Fruit fly (Drosophila melanogaster) whole organism, embryonic: ENCODE results near the gene stac.

Experiments used
- Atf3 ChIP-seq: fragments of 200-800 bp; sonication (Bioruptor generic); optimal IDR thresholded peaks from 3 replicates; lab custom pipeline; 2016; ENCODE audit warnings: missing biosample characterization, missing genetic modification characterization
- Awh ChIP-seq: fragments of 200-800 bp; sonication (Bioruptor generic); IDR thresholded peaks from 2 replicates; pipeline ENCODE4, ENCODE4 v1.3.6; 2022; ENCODE audit warnings: missing biosample characterization, missing genetic modification characterization
- CG10366 ChIP-seq: fragments of 200-800 bp; sonication (Bioruptor generic); IDR thresholded peaks from 2 replicates; pipeline ENCODE4 v1.3.6; 2022; ENCODE audit warnings: missing biosample characterization, missing genetic modification characterization
- CG11456 ChIP-seq: fragments of 200-800 bp; sonication (Bioruptor generic); IDR thresholded peaks from 3 replicates; pipeline ENCODE4 v1.3.6; 2022; ENCODE audit warnings: missing biosample characterization, missing genetic modification characterization
- CG11504 ChIP-seq: fragments of 200-800 bp; sonication (Bioruptor generic); optimal IDR thresholded peaks from 3 replicates; lab custom pipeline; 2019; ENCODE audit warnings: missing biosample characterization, mild to moderate bottlenecking, missing genetic modification characterization, moderate library complexity
- CG14667 ChIP-seq: fragments of 200-800 bp; sonication (Bioruptor generic); IDR thresholded peaks from 2 replicates; pipeline ENCODE4 v1.3.6; 2022; ENCODE audit warnings: missing biosample characterization, missing genetic modification characterization
- CG14860 ChIP-seq: fragments of 200-800 bp; sonication (Bioruptor generic); IDR thresholded peaks from 3 replicates; pipeline ENCODE4 v1.3.6; 2022; ENCODE audit warnings: missing biosample characterization, missing genetic modification characterization; ENCODE audit not compliant: partially characterized antibody
- CG15696 ChIP-seq: fragments of 200-800 bp; sonication (Bioruptor generic); optimal IDR thresholded peaks from 2 replicates; lab custom pipeline; 2019; ENCODE audit warnings: missing biosample characterization, mild to moderate bottlenecking, missing genetic modification characterization, moderate library complexity
- CG17385 ChIP-seq: fragments of 200-800 bp; sonication (Bioruptor generic); optimal IDR thresholded peaks from 3 replicates; lab custom pipeline; 2018; ENCODE audit warnings: missing biosample characterization, mild to moderate bottlenecking, missing genetic modification characterization
- CG2120 ChIP-seq: fragments of 200-800 bp; sonication (Bioruptor generic); optimal IDR thresholded peaks from 3 replicates; lab custom pipeline; 2016; ENCODE audit warnings: missing biosample characterization, missing genetic modification characterization
- CG2202 ChIP-seq: fragments of 200-800 bp; sonication (Bioruptor generic); optimal IDR thresholded peaks from 2 replicates; lab custom pipeline; 2018; ENCODE audit warnings: missing biosample characterization, mild to moderate bottlenecking, missing genetic modification characterization
- CG32532 ChIP-seq: fragments of 200-800 bp; sonication (Bioruptor generic); IDR thresholded peaks from 2 replicates; pipeline ENCODE4 v1.3.6; 2022; ENCODE audit warnings: missing biosample characterization, missing genetic modification characterization
- CG3281 ChIP-seq: fragments of 200-800 bp; sonication (Bioruptor generic); optimal IDR thresholded peaks from 3 replicates; lab custom pipeline; 2017; ENCODE audit warnings: missing biosample characterization, mild to moderate bottlenecking, missing genetic modification characterization
- CG6813 ChIP-seq: fragments of 200-800 bp; sonication (Bioruptor generic); optimal IDR thresholded peaks from 2 replicates; lab custom pipeline; 2017; ENCODE audit warnings: missing biosample characterization, missing genetic modification characterization, mild to moderate bottlenecking, moderate library complexity, missing genetic modification reagents
- CG7357 ChIP-seq: fragments of 200-800 bp; sonication (Bioruptor generic); IDR thresholded peaks from 3 replicates; pipeline ENCODE4 v1.3.6; 2022; ENCODE audit warnings: missing biosample characterization, missing genetic modification characterization
- CG8359 ChIP-seq: fragments of 200-800 bp; sonication (Bioruptor generic); optimal IDR thresholded peaks from 2 replicates; lab custom pipeline; 2017; ENCODE audit warnings: missing biosample characterization, mild to moderate bottlenecking, missing genetic modification characterization, borderline replicate concordance
- Dek ChIP-seq: fragments of 200-800 bp; sonication (Bioruptor generic); optimal IDR thresholded peaks from 3 replicates; lab custom pipeline; 2019; ENCODE audit warnings: missing biosample characterization, mild to moderate bottlenecking, missing genetic modification characterization, moderate library complexity
- Dref ChIP-seq: fragments of 200-800 bp; sonication (Bioruptor generic); IDR thresholded peaks from 2 replicates; pipeline ENCODE4 v1.3.6; 2022; ENCODE audit warnings: missing biosample characterization, missing genetic modification characterization
- ERR ChIP-seq: fragments of 200-800 bp; sonication (Bioruptor generic); optimal IDR thresholded peaks from 2 replicates; lab custom pipeline; 2016; ENCODE audit warnings: missing biosample characterization, missing genetic modification characterization
- HmgD ChIP-seq: fragments of 200-800 bp; sonication (Bioruptor generic); optimal IDR thresholded peaks from 3 replicates; lab custom pipeline; 2016; ENCODE audit warnings: missing biosample characterization, missing genetic modification characterization
- Max ChIP-seq: fragments of 200-800 bp; sonication (Bioruptor generic); optimal IDR thresholded peaks from 2 replicates; lab custom pipeline; 2016; ENCODE audit warnings: missing biosample characterization, mild to moderate bottlenecking, missing genetic modification characterization
- Mes4 ChIP-seq: fragments of 200-800 bp; sonication (Bioruptor generic); optimal IDR thresholded peaks from 2 replicates; lab custom pipeline; 2016; ENCODE audit warnings: missing biosample characterization, missing genetic modification characterization
- Myb ChIP-seq: fragments of 200-800 bp; sonication (Bioruptor generic); optimal IDR thresholded peaks from 2 replicates; lab custom pipeline; 2016; ENCODE audit warnings: missing biosample characterization, missing genetic modification characterization
- NfI ChIP-seq: fragments of 200-800 bp; sonication (Bioruptor generic); optimal IDR thresholded peaks from 3 replicates; lab custom pipeline; 2018; ENCODE audit warnings: missing biosample characterization, mild to moderate bottlenecking, missing genetic modification characterization, moderate library complexity
- Rx ChIP-seq: fragments of 200-800 bp; sonication (Bioruptor generic); IDR thresholded peaks from 2 replicates; pipeline ENCODE4 v1.3.6; 2022; ENCODE audit warnings: missing biosample characterization, missing genetic modification characterization
- Sox100B ChIP-seq: fragments of 200-800 bp; sonication (Bioruptor generic); optimal IDR thresholded peaks from 3 replicates; lab custom pipeline; 2018; ENCODE audit warnings: missing biosample characterization, mild to moderate bottlenecking, missing genetic modification characterization
- Sox102F ChIP-seq: fragments of 200-800 bp; sonication (Bioruptor generic); optimal IDR thresholded peaks from 2 replicates; lab custom pipeline; 2018; ENCODE audit warnings: missing biosample characterization, mild to moderate bottlenecking, missing genetic modification characterization, moderate library complexity
- YL-1 ChIP-seq: fragments of 200-800 bp; sonication (Bioruptor generic); optimal IDR thresholded peaks from 3 replicates; lab custom pipeline; 2017; ENCODE audit warnings: missing biosample characterization, mild to moderate bottlenecking, missing genetic modification characterization
- abd-A ChIP-seq: fragments of 200-800 bp; sonication (Bioruptor generic); optimal IDR thresholded peaks from 3 replicates; lab custom pipeline; 2019; ENCODE audit warnings: missing biosample characterization, mild to moderate bottlenecking, missing genetic modification characterization, moderate library complexity
- amos ChIP-seq: fragments of 200-800 bp; sonication (Bioruptor generic); IDR thresholded peaks from 2 replicates; pipeline ENCODE4 v1.3.6; 2022; ENCODE audit warnings: missing biosample characterization, missing genetic modification characterization; ENCODE audit not compliant: partially characterized antibody
- bbx ChIP-seq: fragments of 200-800 bp; sonication (Bioruptor generic); IDR thresholded peaks from 2 replicates; pipeline ENCODE4 v1.3.6; 2022; ENCODE audit warnings: missing biosample characterization, missing genetic modification characterization; ENCODE audit not compliant: partially characterized antibody
- bowl ChIP-seq: fragments of 200-800 bp; sonication (Bioruptor generic); IDR thresholded peaks from 2 replicates; pipeline ENCODE4 v1.3.6; 2022; ENCODE audit warnings: missing biosample characterization, missing genetic modification characterization
- danr ChIP-seq: fragments of 200-800 bp; sonication (Bioruptor generic); IDR thresholded peaks from 2 replicates; pipeline ENCODE4 v1.3.6; 2022; ENCODE audit warnings: missing biosample characterization, missing genetic modification characterization
- dimm ChIP-seq: fragments of 200-800 bp; sonication (Bioruptor generic); IDR thresholded peaks from 2 replicates; pipeline ENCODE4 v1.3.6; 2022; ENCODE audit warnings: missing biosample characterization, missing genetic modification characterization
- disco-r ChIP-seq: fragments of 200-800 bp; sonication (Bioruptor generic); optimal IDR thresholded peaks from 2 replicates; lab custom pipeline; 2016; ENCODE audit warnings: missing biosample characterization, missing genetic modification characterization
- dpn ChIP-seq, 2 experiments: fragments of 200-800 bp; sonication (Bioruptor generic); optimal IDR thresholded peaks; 3 replicates each; lab custom pipeline; 2016; ENCODE audit warnings: missing biosample characterization in 2 of 2, missing genetic modification characterization in 2 of 2
- gro ChIP-seq: fragments of 200-800 bp; sonication (Bioruptor generic); optimal IDR thresholded peaks from 2 replicates; lab custom pipeline; 2016; ENCODE audit warnings: missing biosample characterization, missing genetic modification characterization
- hth ChIP-seq: fragments of >200 bp; optimal IDR thresholded peaks from 2 replicates; lab custom pipeline; 2017; ENCODE audit warnings: inconsistent platforms
- jumu ChIP-seq: fragments of 200-800 bp; sonication (Bioruptor generic); optimal IDR thresholded peaks from 3 replicates; lab custom pipeline; 2016; ENCODE audit warnings: missing biosample characterization, missing genetic modification characterization
- nau ChIP-seq: fragments of 200-800 bp; sonication (Bioruptor generic); optimal IDR thresholded peaks from 3 replicates; lab custom pipeline; 2017; ENCODE audit warnings: missing biosample characterization, mild to moderate bottlenecking, missing genetic modification characterization, missing genetic modification reagents
- odd ChIP-seq: fragments of 200-800 bp; sonication (Bioruptor generic); optimal IDR thresholded peaks from 2 replicates; lab custom pipeline; 2017; ENCODE audit warnings: missing biosample characterization, mild to moderate bottlenecking, missing genetic modification characterization
- pan ChIP-seq, 4 experiments: fragments of >200 bp in 3 of 4; fragments of 200-800 bp in 1 of 4; sonication (Bioruptor generic) in 1 of 4; optimal IDR thresholded peaks in 3 of 4; IDR thresholded peaks in 1 of 4; 2 replicates each; pipeline versions ENCODE4 v1.3.6 to Lab custom; 2017 to 2022; ENCODE audit warnings: missing biosample characterization in 2 of 4, missing genetic modification characterization in 2 of 4, mixed read lengths in 1 of 4
- peb ChIP-seq: fragments of 200-800 bp; sonication (Bioruptor generic); IDR thresholded peaks from 2 replicates; pipeline ENCODE4 v1.3.6; 2022; ENCODE audit warnings: missing biosample characterization, missing genetic modification characterization
- psq ChIP-seq: fragments of 200-800 bp; sonication (Bioruptor generic); optimal IDR thresholded peaks from 2 replicates; lab custom pipeline; 2017; ENCODE audit warnings: missing biosample characterization, missing genetic modification characterization
- sd ChIP-seq: fragments of 200-800 bp; sonication (Bioruptor generic); optimal IDR thresholded peaks from 3 replicates; lab custom pipeline; 2018; ENCODE audit warnings: missing biosample characterization, mild to moderate bottlenecking, missing genetic modification characterization, moderate library complexity
- seq ChIP-seq: fragments of 200-800 bp; sonication (Bioruptor generic); IDR thresholded peaks from 2 replicates; pipeline ENCODE4 v1.3.6; 2022; ENCODE audit warnings: missing biosample characterization, missing genetic modification characterization
- sna ChIP-seq: fragments of 200-800 bp; sonication (Bioruptor generic); IDR thresholded peaks from 2 replicates; pipeline ENCODE4 v1.3.6; 2022; ENCODE audit warnings: missing biosample characterization, missing genetic modification characterization; ENCODE audit not compliant: partially characterized antibody
- sob ChIP-seq: fragments of 200-800 bp; sonication (Bioruptor generic); IDR thresholded peaks from 2 replicates; pipeline ENCODE4 v1.3.6; 2022; ENCODE audit warnings: missing biosample characterization, missing genetic modification characterization
- unpg ChIP-seq: fragments of 200-800 bp; sonication (Bioruptor generic); optimal IDR thresholded peaks from 3 replicates; lab custom pipeline; 2018; ENCODE audit warnings: missing biosample characterization, mild to moderate bottlenecking, missing genetic modification characterization, moderate library complexity

The stac gene

dm6 chr3R:25024895-25025557 is 31.1 kb upstream of the stac start, which contains the start of the genes EMC6 and Hr96 (continued):
- TF ChIP-seq CG14667 (GFP tag; lab: Robert Waterston, UW) (peak; percentile 88), HmgD (peak; percentile 55), Mes4 (GFP tag; lab: Kevin White, UChicago) (peak; percentile 91), hth (lab: Kevin White, UChicago) (no peak), CG11504 (tag; lab: Kevin White, UChicago) (peak; percentile 90), jumu (GFP tag; lab: Kevin White, UChicago) (peak; percentile 89), amos (GFP tag; lab: Robert Waterston, UW) (peak; percentile 63), CG11456 (GFP tag; lab: Robert Waterston, UW) (peak; percentile 97), Myb (GFP tag; lab: Kevin White, UChicago) (peak; percentile 70), Max (GFP tag; lab: Kevin White, UChicago) (peak; percentile 96), Rx (GFP tag; lab: Robert Waterston, UW) (peak; percentile 89), unpg (GFP tag; lab: Kevin White, UChicago) (peak; percentile 95), sob (GFP tag; lab: Robert Waterston, UW) (peak; percentile 96), disco-r (peak; percentile 86), CG10366 (peak; percentile 93), ERR (GFP tag; lab: Kevin White, UChicago) (peak; percentile 82), bowl (GFP tag; lab: Robert Waterston, UW) (peak; percentile 71; the same call in 1 of the 2 replicates), seq (peak; percentile 89), Awh (GFP tag; lab: Robert Waterston, UW) (peak; percentile 92), CG6813 (GFP tag; lab: Kevin White, UChicago) (peak; percentile 86), Atf3 (peak; percentile 91), CG2202 (peak; percentile 80), CG2120 (GFP tag; lab: Kevin White, UChicago) (peak; percentile 97), CG8359 (GFP tag; lab: Kevin White, UChicago) (peak; percentile 57), Dek (tag; lab: Kevin White, UChicago) (peak; percentile 93), NfI (GFP tag; lab: Kevin White, UChicago) (peak; percentile 94), YL-1 (GFP tag; lab: Kevin White, UChicago) (peak; percentile 96), CG32532 (GFP tag; lab: Robert Waterston, UW) (peak; percentile 97), CG17385 (GFP tag; lab: Kevin White, UChicago) (peak; percentile 87), CG14860 (GFP tag; lab: Robert Waterston, UW) (peak; percentile 64), Sox102F (GFP tag; lab: Kevin White, UChicago) (peak; percentile 93), peb (GFP tag; lab: Robert Waterston, UW) (peak; percentile 47; the same call in 1 of the 2 replicates), dimm (peak; percentile 75), bbx (peak; percentile 59), Dref (GFP tag; lab: Robert Waterston, UW) (peak; percentile 85), gro (GFP tag; lab: Kevin White, UChicago) (no peak), sna (GFP tag; lab: Robert Waterston, UW) (peak; percentile 75; the same call in 1 of the 2 replicates), danr (GFP tag; lab: Robert Waterston, UW) (peak; percentile 86), dpn (GFP tag; optimal IDR thresholded peaks at IDR 0.05; lab: Kevin White, UChicago) (peak; percentile 94 to 95), CG15696 (tag; lab: Kevin White, UChicago) (peak; percentile 92), Sox100B (GFP tag; lab: Kevin White, UChicago) (no peak), pan (optimal IDR thresholded peaks at IDR 0.05; lab: Kevin White, UChicago) (no peak), pan (GFP tag; optimal IDR thresholded peaks at IDR 0.05 in 1 of 2, IDR thresholded peaks at IDR 0.05 in 1 of 2) (peak in 1 of 2 experiments; percentile 94), sd (tag; lab: Kevin White, UChicago) (peak; percentile 88), psq (GFP tag; lab: Kevin White, UChicago) (peak; percentile 78), nau (GFP tag; lab: Kevin White, UChicago) (no peak), CG3281 (GFP tag; lab: Kevin White, UChicago) (peak; percentile 91), abd-A (tag; lab: Kevin White, UChicago) (no peak), CG7357 (GFP tag; lab: Robert Waterston, UW) (peak; percentile 82), odd (GFP tag; lab: Kevin White, UChicago) (peak; percentile 79)
